Worm (Caenorhabditis elegans) whole organism, midembryonic: Measurements from ENCODE around the gene K12H4.2.

Experiments used
- T22C8.4 ChIP-seq: fragments of 200-800 bp; sonication (Bioruptor generic); IDR thresholded peaks from 2 replicates; pipeline ENCODE4 v1.3.6; 2022; ENCODE audit warnings: missing genetic modification characterization, missing compliant biosample characterization
- flt-1 ChIP-seq: fragments of 200-800 bp; sonication (Bioruptor generic); IDR thresholded peaks from 2 replicates; pipeline ENCODE4 v1.3.6; 2022; ENCODE audit warnings: missing genetic modification characterization, missing compliant biosample characterization
- klf-2 ChIP-seq: fragments of 200-800 bp; sonication (Bioruptor generic); conservative IDR thresholded peaks from 2 replicates; pipeline ENCODE4 v1.3.6; 2022; ENCODE audit warnings: missing genetic modification reagents, missing genetic modification characterization, missing compliant biosample characterization
- med-1 ChIP-seq: sonication (generic microtip); optimal IDR thresholded peaks from 2 replicates; lab custom pipeline; 2017; ENCODE audit warnings: missing genetic modification characterization, mild to moderate bottlenecking, missing compliant biosample characterization, antibody characterized with exemption, missing genetic modification reagents; ENCODE audit not compliant: insufficient read depth
- ref-1 ChIP-seq: fragments of 200-800 bp; sonication (Bioruptor generic); conservative IDR thresholded peaks from 2 replicates; pipeline ENCODE4 v1.3.6; 2022; ENCODE audit warnings: missing genetic modification reagents, missing genetic modification characterization, missing compliant biosample characterization
- tab-1 ChIP-seq: fragments of 200-800 bp; sonication (Bioruptor generic); IDR thresholded peaks from 2 replicates; pipeline ENCODE4 v1.3.6; 2022; ENCODE audit warnings: missing genetic modification characterization, missing compliant biosample characterization
- ztf-23 ChIP-seq: fragments of 200-800 bp; sonication (Bioruptor generic); IDR thresholded peaks from 2 replicates; pipeline ENCODE4 v1.3.6; 2022; ENCODE audit warnings: missing genetic modification reagents, missing genetic modification characterization, missing compliant biosample characterization
- ztf-29 ChIP-seq: fragments of 200-800 bp; sonication (Bioruptor generic); IDR thresholded peaks from 2 replicates; pipeline ENCODE4 v1.3.6; 2022; ENCODE audit warnings: missing genetic modification reagents, missing genetic modification characterization, missing compliant biosample characterization

DNA sequence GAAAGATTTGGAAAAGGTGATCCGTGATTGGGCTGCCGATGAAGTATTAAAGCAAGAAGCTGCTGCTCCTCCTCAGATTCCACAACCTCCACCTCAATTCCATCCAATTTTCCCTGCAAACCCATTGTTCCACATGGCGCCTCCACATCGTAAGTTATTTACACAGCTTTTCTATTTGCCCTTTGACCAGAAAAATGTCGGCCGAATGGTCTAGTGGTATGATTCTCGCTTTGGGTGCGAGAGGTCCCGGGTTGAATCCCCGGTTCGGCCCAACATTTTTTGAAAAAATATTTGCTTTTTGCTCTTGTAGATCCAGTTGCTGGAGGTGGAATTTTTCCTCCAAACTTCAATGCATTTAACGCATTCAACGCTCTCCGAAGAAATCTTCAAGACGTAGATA is 21.7 kb downstream of the K12H4.2 start:
- TF ChIP-seq klf-2 (GFP tag; lab: Robert Waterston, UW) (no peak), T22C8.4 (GFP tag; lab: Robert Waterston, UW) (no peak), flt-1 (GFP tag; lab: Robert Waterston, UW) (peak; percentile 80), ztf-29 (GFP tag; lab: Robert Waterston, UW) (no peak), ztf-23 (GFP tag; lab: Robert Waterston, UW) (no peak), tab-1 (GFP tag; lab: Robert Waterston, UW) (no peak), ref-1 (GFP tag; lab: Robert Waterston, UW) (no peak), med-1 (no peak)
